Fruit fly (Drosophila melanogaster) whole organism, embryonic: Measurements from ENCODE around the gene Snx1.
A peak's percentile ranks its signal among the peaks of the same experiment; 100 is the strongest.

Source experiments
- Atf-2 ChIP-seq: fragments of 200-800 bp; sonication (Bioruptor generic); optimal IDR thresholded peaks from 2 replicates; lab custom pipeline; 2016; ENCODE audit warnings: missing biosample characterization, missing genetic modification characterization
- BEAF-32 ChIP-seq: fragments of 200-800 bp; sonication (Bioruptor generic); optimal IDR thresholded peaks from 3 replicates; lab custom pipeline; 2017; ENCODE audit warnings: missing biosample characterization, missing genetic modification characterization, mild to moderate bottlenecking, moderate library complexity, missing genetic modification reagents
- Bgb ChIP-seq: fragments of 200-800 bp; sonication (Bioruptor generic); IDR thresholded peaks from 2 replicates; pipeline ENCODE4 v1.3.6; 2022; ENCODE audit warnings: missing biosample characterization, missing genetic modification characterization; ENCODE audit not compliant: partially characterized antibody
- CG10267 ChIP-seq: fragments of 200-800 bp; sonication (Bioruptor generic); optimal IDR thresholded peaks from 2 replicates; lab custom pipeline; 2018; ENCODE audit warnings: missing biosample characterization, mild to moderate bottlenecking, missing genetic modification characterization, moderate library complexity
- CG10462 ChIP-seq: fragments of 200-800 bp; sonication (Bioruptor generic); optimal IDR thresholded peaks from 2 replicates; lab custom pipeline; 2016; ENCODE audit warnings: missing biosample characterization, missing genetic modification characterization
- CG10654 ChIP-seq: fragments of 200-800 bp; sonication (Bioruptor generic); optimal IDR thresholded peaks from 2 replicates; lab custom pipeline; 2016; ENCODE audit warnings: missing biosample characterization, missing genetic modification characterization
- CG12659 ChIP-seq: fragments of 200-800 bp; sonication (Bioruptor generic); optimal IDR thresholded peaks from 3 replicates; lab custom pipeline; 2017; ENCODE audit warnings: mild to moderate bottlenecking, missing biosample characterization, missing genetic modification reagents, missing genetic modification characterization
- CG13775 ChIP-seq: fragments of 200-800 bp; sonication (Bioruptor generic); optimal IDR thresholded peaks from 3 replicates; lab custom pipeline; 2017; ENCODE audit warnings: missing biosample characterization, mild to moderate bottlenecking, missing genetic modification characterization
- CG15011 ChIP-seq: fragments of 200-800 bp; sonication (Bioruptor generic); optimal IDR thresholded peaks from 3 replicates; lab custom pipeline; 2018; ENCODE audit warnings: missing biosample characterization, mild to moderate bottlenecking, missing genetic modification characterization
- CG15479 ChIP-seq: fragments of 200-800 bp; sonication (Bioruptor generic); optimal IDR thresholded peaks from 3 replicates; lab custom pipeline; 2019; ENCODE audit warnings: missing biosample characterization, mild to moderate bottlenecking, missing genetic modification characterization, moderate library complexity
- CG16813 ChIP-seq: fragments of 200-800 bp; sonication (Bioruptor generic); IDR thresholded peaks from 3 replicates; pipeline ENCODE4 v1.3.6; 2022; ENCODE audit warnings: missing biosample characterization, missing genetic modification characterization; ENCODE audit not compliant: partially characterized antibody
- CG16815 ChIP-seq: fragments of 200-800 bp; sonication (Bioruptor generic); optimal IDR thresholded peaks from 3 replicates; lab custom pipeline; 2017; ENCODE audit warnings: missing biosample characterization, mild to moderate bottlenecking, missing genetic modification characterization
- CG17802 ChIP-seq: fragments of 200-800 bp; sonication (Bioruptor generic); optimal IDR thresholded peaks from 2 replicates; lab custom pipeline; 2018; ENCODE audit warnings: missing biosample characterization, mild to moderate bottlenecking, missing genetic modification characterization, moderate library complexity
- CG2712 ChIP-seq: fragments of 200-800 bp; optimal IDR thresholded peaks from 3 replicates; lab custom pipeline; 2019; ENCODE audit warnings: missing biosample characterization, mild to moderate bottlenecking, missing genetic modification characterization, moderate library complexity
- CG31224 ChIP-seq: fragments of 200-800 bp; sonication (Bioruptor generic); IDR thresholded peaks from 2 replicates; pipeline ENCODE4 v1.3.6; 2022; ENCODE audit warnings: missing biosample characterization, missing genetic modification characterization
- CG32532 ChIP-seq: fragments of 200-800 bp; sonication (Bioruptor generic); IDR thresholded peaks from 2 replicates; pipeline ENCODE4 v1.3.6; 2022; ENCODE audit warnings: missing biosample characterization, missing genetic modification characterization
- CG4404 ChIP-seq: fragments of 200-800 bp; sonication (Bioruptor generic); IDR thresholded peaks from 2 replicates; pipeline ENCODE4 v1.3.6; 2022; ENCODE audit warnings: missing biosample characterization, missing genetic modification characterization
- CG4424 ChIP-seq: fragments of 200-800 bp; sonication (Bioruptor generic); optimal IDR thresholded peaks from 3 replicates; lab custom pipeline; 2016; ENCODE audit warnings: missing biosample characterization, missing genetic modification characterization
- CG7372 ChIP-seq: fragments of 200-800 bp; sonication (Bioruptor generic); IDR thresholded peaks from 2 replicates; pipeline ENCODE4 v1.3.6; 2022; ENCODE audit warnings: missing biosample characterization, missing genetic modification characterization
- CG7963 ChIP-seq: fragments of 200-800 bp; sonication (Bioruptor generic); IDR thresholded peaks from 3 replicates; pipeline ENCODE4 v1.3.6; 2022; ENCODE audit warnings: missing biosample characterization, missing genetic modification characterization; ENCODE audit not compliant: partially characterized antibody
- CG8359 ChIP-seq: fragments of 200-800 bp; sonication (Bioruptor generic); optimal IDR thresholded peaks from 2 replicates; lab custom pipeline; 2017; ENCODE audit warnings: missing biosample characterization, mild to moderate bottlenecking, missing genetic modification characterization, borderline replicate concordance
- CHES-1-like ChIP-seq: fragments of 200-800 bp; sonication (Bioruptor generic); optimal IDR thresholded peaks from 2 replicates; lab custom pipeline; 2016; ENCODE audit warnings: missing biosample characterization, missing genetic modification characterization
- MESR4 ChIP-seq: fragments of 200-800 bp; sonication (Bioruptor generic); optimal IDR thresholded peaks from 2 replicates; lab custom pipeline; 2018; ENCODE audit warnings: missing biosample characterization, mild to moderate bottlenecking, missing genetic modification characterization, moderate library complexity
- Max ChIP-seq: fragments of 200-800 bp; sonication (Bioruptor generic); optimal IDR thresholded peaks from 2 replicates; lab custom pipeline; 2016; ENCODE audit warnings: missing biosample characterization, mild to moderate bottlenecking, missing genetic modification characterization
- Optix ChIP-seq: fragments of 200-800 bp; sonication (Bioruptor generic); IDR thresholded peaks from 3 replicates; pipeline ENCODE4 v1.3.6; 2022; ENCODE audit warnings: missing biosample characterization, missing genetic modification characterization
- Ptx1 ChIP-seq: fragments of 200-800 bp; sonication (Bioruptor generic); IDR thresholded peaks from 2 replicates; pipeline ENCODE4 v1.3.6; 2022; ENCODE audit warnings: missing biosample characterization, missing genetic modification characterization
- Sry-β ChIP-seq: fragments of 200-800 bp; sonication (Bioruptor generic); optimal IDR thresholded peaks from 2 replicates; lab custom pipeline; 2018; ENCODE audit warnings: missing biosample characterization, mild to moderate bottlenecking, missing genetic modification characterization, moderate library complexity
- Usf ChIP-seq: fragments of 200-800 bp; sonication (Bioruptor generic); optimal IDR thresholded peaks from 2 replicates; lab custom pipeline; 2017; ENCODE audit warnings: missing genotype, missing biosample characterization, missing genetic modification characterization
- Xrp1 ChIP-seq: fragments of 200-800 bp; sonication (Bioruptor generic); IDR thresholded peaks from 2 replicates; pipeline ENCODE4 v1.3.6; 2022; ENCODE audit warnings: missing biosample characterization, missing genetic modification characterization
- amos ChIP-seq: fragments of 200-800 bp; sonication (Bioruptor generic); IDR thresholded peaks from 2 replicates; pipeline ENCODE4 v1.3.6; 2022; ENCODE audit warnings: missing biosample characterization, missing genetic modification characterization; ENCODE audit not compliant: partially characterized antibody
- ato ChIP-seq: fragments of 200-800 bp; sonication (Bioruptor generic); IDR thresholded peaks from 2 replicates; pipeline ENCODE4 v1.3.6; 2022; ENCODE audit warnings: missing biosample characterization, missing genetic modification characterization; ENCODE audit not compliant: partially characterized antibody
- corto ChIP-seq: fragments of 200-800 bp; sonication (Bioruptor generic); optimal IDR thresholded peaks from 2 replicates; lab custom pipeline; 2016; ENCODE audit warnings: missing biosample characterization, mild to moderate bottlenecking, missing genetic modification characterization, moderate library complexity
- dmrt11E ChIP-seq: fragments of 200-800 bp; sonication (Bioruptor generic); optimal IDR thresholded peaks from 3 replicates; lab custom pipeline; 2018; ENCODE audit warnings: missing biosample characterization, mild to moderate bottlenecking, missing genetic modification characterization, moderate library complexity
- dysf ChIP-seq: fragments of 200-800 bp; sonication (Bioruptor generic); IDR thresholded peaks from 3 replicates; pipeline ENCODE4 v1.3.6; 2022; ENCODE audit warnings: missing biosample characterization, missing genetic modification characterization
- esg ChIP-seq: fragments of 200-800 bp; sonication (Bioruptor generic); conservative IDR thresholded peaks from 2 replicates; pipeline ENCODE4 v1.3.6; 2022; ENCODE audit warnings: missing biosample characterization, missing genetic modification characterization
- fd96Cb ChIP-seq: fragments of 200-800 bp; sonication (Bioruptor generic); optimal IDR thresholded peaks from 2 replicates; lab custom pipeline; 2018; ENCODE audit warnings: missing biosample characterization, mild to moderate bottlenecking, missing genetic modification characterization, moderate library complexity
- grau ChIP-seq: fragments of 200-800 bp; optimal IDR thresholded peaks from 3 replicates; lab custom pipeline; 2019; ENCODE audit warnings: missing biosample characterization, mild to moderate bottlenecking, missing genetic modification characterization, moderate library complexity
- jing ChIP-seq: fragments of 200-800 bp; sonication (Bioruptor generic); optimal IDR thresholded peaks from 2 replicates; lab custom pipeline; 2018; ENCODE audit warnings: missing biosample characterization, mild to moderate bottlenecking, missing genetic modification characterization
- nerfin-1 ChIP-seq: fragments of 200-800 bp; sonication (Bioruptor generic); optimal IDR thresholded peaks from 3 replicates; lab custom pipeline; 2019; ENCODE audit warnings: missing biosample characterization, mild to moderate bottlenecking, missing genetic modification characterization, moderate library complexity
- pan ChIP-seq, 4 experiments: fragments of >200 bp in 3 of 4; fragments of 200-800 bp in 1 of 4; sonication (Bioruptor generic) in 1 of 4; optimal IDR thresholded peaks in 3 of 4; IDR thresholded peaks in 1 of 4; 2 replicates each; pipeline versions ENCODE4 v1.3.6 to Lab custom; 2017 to 2022; ENCODE audit warnings: missing biosample characterization in 2 of 4, missing genetic modification characterization in 2 of 4, mixed read lengths in 1 of 4
- phol ChIP-seq: fragments of 200-800 bp; sonication (Bioruptor generic); optimal IDR thresholded peaks from 3 replicates; lab custom pipeline; 2018; ENCODE audit warnings: missing biosample characterization, mild to moderate bottlenecking, missing genetic modification characterization, moderate library complexity
- scrt ChIP-seq: fragments of 200-800 bp; sonication (Bioruptor generic); optimal IDR thresholded peaks from 2 replicates; lab custom pipeline; 2018; ENCODE audit warnings: missing biosample characterization, mild to moderate bottlenecking, missing genetic modification characterization, moderate library complexity
- sima ChIP-seq: fragments of 200-800 bp; sonication (Bioruptor generic); optimal IDR thresholded peaks from 2 replicates; lab custom pipeline; 2016; ENCODE audit warnings: missing biosample characterization, missing genetic modification characterization
- sisA ChIP-seq: fragments of 200-800 bp; sonication (Bioruptor generic); IDR thresholded peaks from 2 replicates; pipeline ENCODE4 v1.3.6; 2022; ENCODE audit warnings: missing biosample characterization, missing genetic modification characterization
- slbo ChIP-seq: fragments of 200-800 bp; sonication (Bioruptor generic); IDR thresholded peaks from 2 replicates; pipeline ENCODE4 v1.3.6; 2022; ENCODE audit warnings: missing biosample characterization, missing genetic modification characterization
- tgo ChIP-seq: fragments of 200-800 bp; sonication (Bioruptor generic); IDR thresholded peaks from 3 replicates; pipeline ENCODE4 v1.3.6; 2022; ENCODE audit warnings: missing biosample characterization, missing genetic modification characterization
- tin ChIP-seq: fragments of 200-800 bp; sonication (Bioruptor generic); optimal IDR thresholded peaks from 3 replicates; lab custom pipeline; 2016; ENCODE audit warnings: missing biosample characterization, missing genetic modification characterization
- tll ChIP-seq, 2 experiments: fragments of 200-800 bp in 1 of 2; fragments of >200 bp in 1 of 2; sonication (Bioruptor generic) in 1 of 2; optimal IDR thresholded peaks; 2 replicates each; lab custom pipeline; 2017 to 2019; ENCODE audit warnings: missing biosample characterization in 2 of 2, missing genetic modification characterization in 2 of 2, mild to moderate bottlenecking in 1 of 2, moderate library complexity in 1 of 2

Gene Snx1

dm6 chr2L:3457007-3457406 lies 7.5 kb downstream of the Snx1 start, which contains the start of the genes Cog3 and Sec5 (continued):
- TF ChIP-seq CG7372 (GFP tag; lab: Robert Waterston, UW) = peak; percentile 69; the same call in 1 of the 2 replicates
- peak; percentile 70 for TF ChIP-seq CG4424 (GFP tag; lab: Kevin White, UChicago)
- TF ChIP-seq CG32532 (GFP tag; lab: Robert Waterston, UW) = peak; percentile 77
- peak; percentile 13; the same call in 1 of the 2 replicates for TF ChIP-seq sisA (GFP tag; lab: Robert Waterston, UW)
- TF ChIP-seq phol = peak; percentile 87
- TF ChIP-seq tin (GFP tag; lab: Kevin White, UChicago) = peak; percentile 65
- peak; percentile 72 for TF ChIP-seq Ptx1
- peak; percentile 34 for TF ChIP-seq CG10654 (GFP tag; lab: Kevin White, UChicago)
- no peak for TF ChIP-seq Optix (GFP tag; lab: Robert Waterston, UW)
- TF ChIP-seq tgo (GFP tag; lab: Robert Waterston, UW) = peak; percentile 53; the same call in 1 of the 3 replicates
- peak; percentile 67 for TF ChIP-seq nerfin-1 (tag; lab: Kevin White, UChicago)
- TF ChIP-seq grau = peak; percentile 73
- TF ChIP-seq tll (GFP tag; optimal IDR thresholded peaks at IDR 0.05; lab: Kevin White, UChicago) = peak in 1 of 2 experiments; percentile 35
- TF ChIP-seq Sry-β (GFP tag; lab: Kevin White, UChicago) = peak; percentile 100
- TF ChIP-seq CG10267 (tag; lab: Kevin White, UChicago) = peak; percentile 98
- no peak for TF ChIP-seq scrt (GFP tag; lab: Kevin White, UChicago)
- TF ChIP-seq dmrt11E (tag; lab: Kevin White, UChicago) = peak; percentile 58
- TF ChIP-seq CG7963 (GFP tag; lab: Robert Waterston, UW) = no peak
- no peak for TF ChIP-seq CG15479 (GFP tag; lab: Kevin White, UChicago)
- peak; percentile 24 for TF ChIP-seq CG17802 (tag; lab: Kevin White, UChicago)
- TF ChIP-seq Xrp1 = peak; percentile 68
- 0 out of 2 replicates have a peak, but pooled peaks have one; percentile 6 for TF ChIP-seq Bgb (GFP tag; lab: Robert Waterston, UW)
- no peak for TF ChIP-seq corto (GFP tag; lab: Kevin White, UChicago)
- TF ChIP-seq MESR4 = no peak
- TF ChIP-seq jing (GFP tag; lab: Kevin White, UChicago) = no peak
- TF ChIP-seq CG15011 = no peak
- peak; percentile 67 for TF ChIP-seq CG13775
- TF ChIP-seq CG16815 (GFP tag; lab: Kevin White, UChicago) = peak; percentile 54
- TF ChIP-seq CHES-1-like (GFP tag; lab: Kevin White, UChicago) = peak; percentile 57
- TF ChIP-seq Usf (GFP tag; lab: Kevin White, UChicago) = peak; percentile 13
- TF ChIP-seq CG12659 (GFP tag; lab: Kevin White, UChicago) = peak; percentile 65
- TF ChIP-seq slbo (GFP tag; lab: Robert Waterston, UW) = peak; percentile 78
- TF ChIP-seq dysf (GFP tag; lab: Robert Waterston, UW) = peak; percentile 71; the same call in 2 of the 3 replicates
- TF ChIP-seq esg (GFP tag; lab: Robert Waterston, UW) = peak; percentile 27; the same call in 1 of the 2 replicates
- peak; percentile 32 for TF ChIP-seq CG8359 (GFP tag; lab: Kevin White, UChicago)
- peak; percentile 56; the same call in 1 of the 2 replicates for TF ChIP-seq CG4404 (GFP tag; lab: Robert Waterston, UW)
- peak; percentile 11 for TF ChIP-seq Atf-2 (GFP tag; lab: Kevin White, UChicago)
- no peak for TF ChIP-seq ato (GFP tag; lab: Robert Waterston, UW)
- no peak for TF ChIP-seq pan (optimal IDR thresholded peaks at IDR 0.05; lab: Kevin White, UChicago)
- TF ChIP-seq pan (GFP tag; optimal IDR thresholded peaks at IDR 0.05 in 1 of 2, IDR thresholded peaks at IDR 0.05 in 1 of 2) = peak in 1 of 2 experiments; percentile 69
- 0 out of 3 replicates have a peak, but pooled peaks have one; percentile 8 for TF ChIP-seq CG16813 (GFP tag; lab: Robert Waterston, UW)
- no peak for TF ChIP-seq CG10462 (GFP tag; lab: Kevin White, UChicago)
- TF ChIP-seq sima (GFP tag; lab: Kevin White, UChicago) = no peak
- peak; percentile 48 for TF ChIP-seq Max (GFP tag; lab: Kevin White, UChicago)
- TF ChIP-seq fd96Cb (tag; lab: Kevin White, UChicago) = peak; percentile 23
- no peak for TF ChIP-seq amos (GFP tag; lab: Robert Waterston, UW)
- peak; percentile 24 for TF ChIP-seq BEAF-32 (GFP tag; lab: Kevin White, UChicago)
- peak; percentile 81 for TF ChIP-seq CG2712 (tag; lab: Kevin White, UChicago)
- peak; percentile 46; the same call in 1 of the 2 replicates for TF ChIP-seq CG31224
